Worm (Caenorhabditis elegans): ENCODE measurements around the gene ttr-25.

Gene ttr-25

ce11 chrV:18560188-18560587 lies 3.7 kb downstream of the ttr-25 start, which contains the start of gene ttr-26:
TSS of gene ttr-26 (minus strand) at chrV:18560288.
- TF ChIP-seq fos-1 (tag; optimal IDR thresholded peaks at IDR 0.05) (no peak), nfya-1 (tag; optimal IDR thresholded peaks at IDR 0.05; ENCODE audit: insufficient read depth) (no peak), pha-4 (tag; optimal IDR thresholded peaks at IDR 0.05) (peak; percentile 72), nhr-12 (tag; optimal IDR thresholded peaks at IDR 0.05) (no peak), elt-2 (tag; optimal IDR thresholded peaks at IDR 0.05) (no peak), elt-1 (tag; optimal IDR thresholded peaks at IDR 0.05) (no peak), nhr-76 (tag; optimal IDR thresholded peaks at IDR 0.05) (no peak), fkh-2 (tag; optimal IDR thresholded peaks at IDR 0.05) (no peak), R02D3.7 (tag; optimal IDR thresholded peaks at IDR 0.05) (no peak)

- TF ChIP-seq nhr-28 (tag; optimal IDR thresholded peaks at IDR 0.05) (no peak), nhr-11 (tag; optimal IDR thresholded peaks at IDR 0.05) (no peak), pha-4 (tag; optimal IDR thresholded peaks at IDR 0.05) (peak; percentile 88)
Observed at ce11 chrV:18560944-18561343, 4.4 kb downstream of the ttr-25 start.

ce11 chrV:18564786-18565185 lies 8.3 kb downstream of the ttr-25 start, which contains the start of gene srg-34:
TSS of gene srg-34 (minus strand) at chrV:18564886.
- TF ChIP-seq elt-1 (tag; optimal IDR thresholded peaks at IDR 0.05) = no peak
- TF ChIP-seq fkh-10 (GFP tag; optimal IDR thresholded peaks at IDR 0.05) = no peak
- no peak for TF ChIP-seq egl-5 (tag; optimal IDR thresholded peaks at IDR 0.05)
- TF ChIP-seq ztf-4 (tag; optimal IDR thresholded peaks at IDR 0.05) = no peak
- no peak for TF ChIP-seq daf-12 (tag; optimal IDR thresholded peaks at IDR 0.05)
- no peak for TF ChIP-seq nhr-76 (tag; optimal IDR thresholded peaks at IDR 0.05)
- no peak for TF ChIP-seq elt-3 (tag; optimal IDR thresholded peaks at IDR 0.05)
- TF ChIP-seq fos-1 (tag; optimal IDR thresholded peaks at IDR 0.05) = no peak
- TF ChIP-seq lin-15B (tag; optimal IDR thresholded peaks at IDR 0.05) = no peak
- no peak for TF ChIP-seq nhr-23 (tag; optimal IDR thresholded peaks at IDR 0.05)
- no peak for TF ChIP-seq unc-39 (tag; optimal IDR thresholded peaks at IDR 0.05)
- no peak for TF ChIP-seq aly-2 (tag; optimal IDR thresholded peaks at IDR 0.05)
- TF ChIP-seq ceh-9 (tag; optimal IDR thresholded peaks at IDR 0.05) = no peak

- TF ChIP-seq nhr-12 (tag; optimal IDR thresholded peaks at IDR 0.05) (no peak), ama-1 (optimal IDR thresholded peaks at IDR 0.05) (no peak), unc-39 (tag; optimal IDR thresholded peaks at IDR 0.05) (no peak), nhr-77 (tag; optimal IDR thresholded peaks at IDR 0.05) (no peak)
Observed at ce11 chrV:18565621-18566020, 9.1 kb downstream of the ttr-25 start.

ce11 chrV:18569445-18569844 lies 12.9 kb downstream of the ttr-25 start:
- TF ChIP-seq lin-15B (tag; optimal IDR thresholded peaks at IDR 0.05) (no peak), mml-1 (tag; optimal IDR thresholded peaks at IDR 0.05) (no peak), nfya-1 (tag; optimal IDR thresholded peaks at IDR 0.05; ENCODE audit: insufficient read depth) (no peak), ceh-28 (tag; optimal IDR thresholded peaks at IDR 0.05) (no peak), ceh-16 (tag; optimal IDR thresholded peaks at IDR 0.05) (no peak), nhr-77 (tag; optimal IDR thresholded peaks at IDR 0.05) (no peak), eor-1 (tag; optimal IDR thresholded peaks at IDR 0.05) (no peak), nhr-11 (tag; optimal IDR thresholded peaks at IDR 0.05) (no peak), mdl-1 (tag; optimal IDR thresholded peaks at IDR 0.05) (no peak), pqm-1 (tag; optimal IDR thresholded peaks at IDR 0.05) (no peak), ceh-82 (tag; optimal IDR thresholded peaks at IDR 0.05) (no peak), fkh-2 (tag; optimal IDR thresholded peaks at IDR 0.05) (no peak), sea-2 (GFP tag; optimal IDR thresholded peaks at IDR 0.05) (no peak), elt-1 (tag; optimal IDR thresholded peaks at IDR 0.05) (no peak), nhr-12 (tag; optimal IDR thresholded peaks at IDR 0.05) (no peak), snpc-4 (tag; optimal IDR thresholded peaks at IDR 0.05) (no peak), unc-39 (tag; optimal IDR thresholded peaks at IDR 0.05) (no peak), nhr-25 (tag; optimal IDR thresholded peaks at IDR 0.05) (peak; percentile 96), nhr-67 (tag; optimal IDR thresholded peaks at IDR 0.05) (no peak), nhr-43 (tag; optimal IDR thresholded peaks at IDR 0.05; ENCODE audit: poor library complexity, severe bottlenecking) (no peak), hmg-11 (tag; optimal IDR thresholded peaks at IDR 0.05) (peak; percentile 36), tbx-2 (tag; optimal IDR thresholded peaks at IDR 0.05) (no peak), skn-1 (tag; optimal IDR thresholded peaks at IDR 0.05) (no peak), nhr-23 (tag; optimal IDR thresholded peaks at IDR 0.05) (peak; percentile 28), nhr-28 (tag; optimal IDR thresholded peaks at IDR 0.05) (no peak)

Data from whole organism, L3 larva.